Fruit fly (Drosophila melanogaster) whole organism, embryonic: ENCODE results near the gene CG14881.

ENCODE experiments used
- Abd-B ChIP-seq: fragments of 200-800 bp; sonication (Bioruptor generic); optimal IDR thresholded peaks from 2 replicates; lab custom pipeline; 2018; ENCODE audit warnings: missing biosample characterization, mild to moderate bottlenecking, missing genetic modification characterization, moderate library complexity
- Ada2b ChIP-seq: fragments of 200-800 bp; sonication (Bioruptor generic); IDR thresholded peaks from 2 replicates; pipeline ENCODE4 v1.3.6; 2022; ENCODE audit warnings: missing biosample characterization, missing genetic modification characterization
- Aef1 ChIP-seq: fragments of 200-800 bp; sonication (Bioruptor generic); IDR thresholded peaks from 3 replicates; pipeline ENCODE4 v1.3.6; 2022; ENCODE audit warnings: missing biosample characterization, missing genetic modification characterization
- Bgb ChIP-seq: fragments of 200-800 bp; sonication (Bioruptor generic); IDR thresholded peaks from 2 replicates; pipeline ENCODE4 v1.3.6; 2022; ENCODE audit warnings: missing biosample characterization, missing genetic modification characterization; ENCODE audit not compliant: partially characterized antibody
- C15 ChIP-seq: fragments of 200-800 bp; sonication (Bioruptor generic); IDR thresholded peaks from 3 replicates; pipeline ENCODE4 v1.3.6; 2022; ENCODE audit warnings: missing biosample characterization, missing genetic modification characterization
- CG10147 ChIP-seq: fragments of 200-800 bp; sonication (Bioruptor generic); optimal IDR thresholded peaks from 2 replicates; lab custom pipeline; 2019; ENCODE audit warnings: missing biosample characterization, mild to moderate bottlenecking, missing genetic modification characterization, moderate library complexity
- CG10321 ChIP-seq: fragments of 200-800 bp; sonication (Bioruptor generic); IDR thresholded peaks from 2 replicates; pipeline ENCODE4 v1.3.6; 2022; ENCODE audit warnings: missing biosample characterization, missing genetic modification characterization
- CG10979 ChIP-seq: fragments of 200-800 bp; sonication (Bioruptor generic); optimal IDR thresholded peaks from 2 replicates; lab custom pipeline; 2018; ENCODE audit warnings: missing biosample characterization, mild to moderate bottlenecking, missing genetic modification characterization, moderate library complexity
- CG11695 ChIP-seq: fragments of 200-800 bp; sonication (Bioruptor generic); IDR thresholded peaks from 3 replicates; pipeline ENCODE4 v1.3.6; 2022; ENCODE audit warnings: missing biosample characterization, missing genetic modification characterization
- CG14441 ChIP-seq: fragments of 200-800 bp; sonication (Bioruptor generic); IDR thresholded peaks from 2 replicates; pipeline ENCODE4 v1.3.6; 2022; ENCODE audit warnings: missing biosample characterization, missing genetic modification characterization
- CG14860 ChIP-seq: fragments of 200-800 bp; sonication (Bioruptor generic); IDR thresholded peaks from 3 replicates; pipeline ENCODE4 v1.3.6; 2022; ENCODE audit warnings: missing biosample characterization, missing genetic modification characterization; ENCODE audit not compliant: partially characterized antibody
- CG1602 ChIP-seq: fragments of 200-800 bp; sonication (Bioruptor generic); optimal IDR thresholded peaks from 3 replicates; lab custom pipeline; 2016; ENCODE audit warnings: missing biosample characterization, missing genetic modification characterization
- CG16779 ChIP-seq: fragments of 200-800 bp; sonication (Bioruptor generic); IDR thresholded peaks from 2 replicates; pipeline ENCODE4 v1.3.6; 2022; ENCODE audit warnings: missing biosample characterization, missing genetic modification characterization
- CG17328 ChIP-seq: fragments of 200-800 bp; sonication (Bioruptor generic); IDR thresholded peaks from 2 replicates; pipeline ENCODE4 v1.3.6; 2022; ENCODE audit warnings: missing biosample characterization, missing genetic modification characterization
- CG17568 ChIP-seq: fragments of 200-800 bp; sonication (Bioruptor generic); optimal IDR thresholded peaks from 2 replicates; lab custom pipeline; 2018; ENCODE audit warnings: missing biosample characterization, mild to moderate bottlenecking, missing genetic modification characterization, moderate library complexity
- CG18011 ChIP-seq: fragments of 200-800 bp; sonication (Bioruptor generic); optimal IDR thresholded peaks from 2 replicates; lab custom pipeline; 2017; ENCODE audit warnings: missing biosample characterization, missing genetic modification characterization, mild to moderate bottlenecking, moderate library complexity, missing genotype
- CG2678 ChIP-seq: fragments of 200-800 bp; sonication (Bioruptor generic); optimal IDR thresholded peaks from 3 replicates; lab custom pipeline; 2019; ENCODE audit warnings: missing biosample characterization, mild to moderate bottlenecking, missing genetic modification characterization, moderate library complexity
- CG3163 ChIP-seq: fragments of 200-800 bp; sonication (Bioruptor generic); optimal IDR thresholded peaks from 3 replicates; lab custom pipeline; 2016; ENCODE audit warnings: missing biosample characterization, missing genetic modification characterization
- CG33213 ChIP-seq: fragments of 200-800 bp; sonication (Bioruptor generic); optimal IDR thresholded peaks from 3 replicates; lab custom pipeline; 2016; ENCODE audit warnings: missing biosample characterization, missing genetic modification characterization
- CG6854 ChIP-seq: fragments of 200-800 bp; sonication (Bioruptor generic); optimal IDR thresholded peaks from 3 replicates; lab custom pipeline; 2017; ENCODE audit warnings: missing biosample characterization, mild to moderate bottlenecking, missing genetic modification characterization
- CG7372 ChIP-seq: fragments of 200-800 bp; sonication (Bioruptor generic); IDR thresholded peaks from 2 replicates; pipeline ENCODE4 v1.3.6; 2022; ENCODE audit warnings: missing biosample characterization, missing genetic modification characterization
- CG8924 ChIP-seq: fragments of 200-800 bp; optimal IDR thresholded peaks from 3 replicates; lab custom pipeline; 2019; ENCODE audit warnings: missing biosample characterization, mild to moderate bottlenecking, missing genetic modification characterization, moderate library complexity
- CG9797 ChIP-seq: fragments of 200-800 bp; sonication (Bioruptor generic); optimal IDR thresholded peaks from 3 replicates; lab custom pipeline; 2018; ENCODE audit warnings: missing biosample characterization, mild to moderate bottlenecking, missing genetic modification characterization
- CG9876 ChIP-seq: fragments of 200-800 bp; sonication (Bioruptor generic); optimal IDR thresholded peaks from 2 replicates; lab custom pipeline; 2016; ENCODE audit warnings: missing biosample characterization, missing genetic modification characterization
- CHES-1-like ChIP-seq: fragments of 200-800 bp; sonication (Bioruptor generic); optimal IDR thresholded peaks from 2 replicates; lab custom pipeline; 2016; ENCODE audit warnings: missing biosample characterization, missing genetic modification characterization
- D ChIP-seq, 2 experiments: fragments of 200-800 bp in 1 of 2; fragments of >200 bp in 1 of 2; sonication (Bioruptor generic) in 1 of 2; optimal IDR thresholded peaks; 2 replicates in 1 of 2; 3 replicates in 1 of 2; lab custom pipeline; 2017; ENCODE audit warnings: mild to moderate bottlenecking in 1 of 2, missing biosample characterization in 1 of 2, missing genetic modification characterization in 1 of 2, missing genetic modification reagents in 1 of 2
- Dek ChIP-seq: fragments of 200-800 bp; sonication (Bioruptor generic); optimal IDR thresholded peaks from 3 replicates; lab custom pipeline; 2019; ENCODE audit warnings: missing biosample characterization, mild to moderate bottlenecking, missing genetic modification characterization, moderate library complexity
- Doc3 ChIP-seq: fragments of 200-800 bp; sonication (Bioruptor generic); IDR thresholded peaks from 3 replicates; pipeline ENCODE4 v1.3.6; 2022; ENCODE audit warnings: missing biosample characterization, missing genetic modification characterization; ENCODE audit not compliant: partially characterized antibody
- H15 ChIP-seq: fragments of 200-800 bp; sonication (Bioruptor generic); IDR thresholded peaks from 3 replicates; pipeline ENCODE4 v1.3.6; 2022; ENCODE audit warnings: missing biosample characterization, missing genetic modification characterization
- MTF-1 ChIP-seq: fragments of 200-800 bp; sonication (Bioruptor generic); optimal IDR thresholded peaks from 2 replicates; lab custom pipeline; 2018; ENCODE audit warnings: missing biosample characterization, mild to moderate bottlenecking, missing genetic modification characterization, borderline replicate concordance
- Mes4 ChIP-seq: fragments of 200-800 bp; sonication (Bioruptor generic); optimal IDR thresholded peaks from 2 replicates; lab custom pipeline; 2016; ENCODE audit warnings: missing biosample characterization, missing genetic modification characterization
- NC2α ChIP-seq: fragments of 200-800 bp; sonication (Bioruptor generic); optimal IDR thresholded peaks from 2 replicates; lab custom pipeline; 2016; ENCODE audit warnings: missing biosample characterization, missing genetic modification characterization
- Opbp ChIP-seq: fragments of 200-800 bp; sonication (Bioruptor generic); IDR thresholded peaks from 3 replicates; pipeline ENCODE4 v1.3.6; 2022; ENCODE audit warnings: missing biosample characterization, missing genetic modification characterization; ENCODE audit not compliant: partially characterized antibody
- PHDP ChIP-seq: fragments of 200-800 bp; sonication (Bioruptor generic); optimal IDR thresholded peaks from 3 replicates; lab custom pipeline; 2018; ENCODE audit warnings: missing biosample characterization, mild to moderate bottlenecking, missing genetic modification characterization, moderate library complexity
- Poxn ChIP-seq: fragments of 200-800 bp; sonication (Bioruptor generic); IDR thresholded peaks from 2 replicates; pipeline ENCODE4 v1.3.6; 2022; ENCODE audit warnings: missing biosample characterization, missing genetic modification characterization
- Ptx1 ChIP-seq: fragments of 200-800 bp; sonication (Bioruptor generic); IDR thresholded peaks from 2 replicates; pipeline ENCODE4 v1.3.6; 2022; ENCODE audit warnings: missing biosample characterization, missing genetic modification characterization
- cg ChIP-seq: fragments of 200-800 bp; sonication (Bioruptor generic); optimal IDR thresholded peaks from 3 replicates; lab custom pipeline; 2019; ENCODE audit warnings: missing biosample characterization, mild to moderate bottlenecking, missing genetic modification characterization, moderate library complexity
- dan ChIP-seq: fragments of 200-800 bp; sonication (Bioruptor generic); IDR thresholded peaks from 2 replicates; pipeline ENCODE4 v1.3.6; 2022; ENCODE audit warnings: missing biosample characterization, missing genetic modification characterization
- dpn ChIP-seq, 2 experiments: fragments of 200-800 bp; sonication (Bioruptor generic); optimal IDR thresholded peaks; 3 replicates each; lab custom pipeline; 2016; ENCODE audit warnings: missing biosample characterization in 2 of 2, missing genetic modification characterization in 2 of 2
- ewg ChIP-seq: fragments of 200-800 bp; sonication (Bioruptor generic); optimal IDR thresholded peaks from 3 replicates; lab custom pipeline; 2017; ENCODE audit warnings: mild to moderate bottlenecking, missing biosample characterization, missing genetic modification reagents, missing genetic modification characterization
- gsb ChIP-seq: fragments of 200-800 bp; sonication (Bioruptor generic); IDR thresholded peaks from 2 replicates; pipeline ENCODE4 v1.3.6; 2022; ENCODE audit warnings: missing biosample characterization, missing genetic modification characterization
- lola ChIP-seq, 3 experiments: fragments of >200 bp in 2 of 3; fragments of 200-800 bp in 1 of 3; sonication (Bioruptor generic) in 1 of 3; optimal IDR thresholded peaks; 2 replicates each; lab custom pipeline; 2017 to 2019; ENCODE audit warnings: missing biosample characterization in 3 of 3, missing genetic modification characterization in 3 of 3, mild to moderate bottlenecking in 1 of 3, moderate library complexity in 1 of 3
- nerfin-2 ChIP-seq: fragments of 200-800 bp; sonication (Bioruptor generic); IDR thresholded peaks from 2 replicates; pipeline ENCODE4 v1.3.6; 2022; ENCODE audit warnings: missing biosample characterization, missing genetic modification characterization; ENCODE audit not compliant: partially characterized antibody
- odd ChIP-seq: fragments of 200-800 bp; sonication (Bioruptor generic); optimal IDR thresholded peaks from 2 replicates; lab custom pipeline; 2017; ENCODE audit warnings: missing biosample characterization, mild to moderate bottlenecking, missing genetic modification characterization
- prd ChIP-seq, 3 experiments: fragments of >200 bp in 2 of 3; fragments of 200-800 bp in 1 of 3; sonication (Bioruptor generic) in 1 of 3; optimal IDR thresholded peaks in 2 of 3; IDR thresholded peaks in 1 of 3; 2 replicates in 2 of 3; 3 replicates in 1 of 3; pipeline versions ENCODE4 v1.3.6 to Lab custom; 2017 to 2022; ENCODE audit warnings: missing biosample characterization in 1 of 3, missing genetic modification characterization in 1 of 3
- repo ChIP-seq: fragments of 200-800 bp; sonication (Bioruptor generic); optimal IDR thresholded peaks from 2 replicates; lab custom pipeline; 2016; ENCODE audit warnings: missing biosample characterization, missing genetic modification characterization
- stc ChIP-seq: fragments of 200-800 bp; sonication (Bioruptor generic); IDR thresholded peaks from 2 replicates; pipeline ENCODE4 v1.3.6; 2022; ENCODE audit warnings: missing biosample characterization, missing genetic modification characterization
- toy ChIP-seq: fragments of 200-800 bp; sonication (Bioruptor generic); IDR thresholded peaks from 2 replicates; pipeline ENCODE4 v1.3.6; 2022; ENCODE audit warnings: missing biosample characterization, missing genetic modification characterization
- twi ChIP-seq: fragments of 200-800 bp; optimal IDR thresholded peaks from 2 replicates; lab custom pipeline; 2019; ENCODE audit warnings: missing biosample characterization, mild to moderate bottlenecking, missing genetic modification characterization, moderate library complexity
- zen2 ChIP-seq: fragments of 200-800 bp; sonication (Bioruptor generic); IDR thresholded peaks from 3 replicates; pipeline ENCODE4 v1.3.6; 2022; ENCODE audit warnings: missing biosample characterization, missing genetic modification characterization; ENCODE audit not compliant: partially characterized antibody

CG14881 gene

DNA sequence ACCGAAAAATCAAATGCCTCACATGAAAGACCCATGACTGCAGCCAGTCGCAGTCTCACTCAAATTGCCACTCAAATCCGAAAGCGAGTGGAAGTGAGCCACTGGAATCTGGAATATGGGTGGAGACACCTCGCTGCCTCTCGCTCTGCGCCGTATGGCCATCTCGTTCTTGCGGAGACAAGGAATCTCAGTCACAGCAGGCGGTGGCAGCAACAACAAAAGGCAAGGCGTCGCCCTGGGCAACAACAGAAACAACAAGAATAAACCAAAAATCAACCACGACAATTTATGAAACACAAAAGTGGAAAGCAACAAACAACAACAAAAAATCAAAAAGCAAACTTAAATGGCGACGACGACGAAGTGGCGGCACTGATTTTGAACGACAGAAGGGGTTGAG lies 11.4 kb upstream of the CG14881 start (continued):
- no peak for TF ChIP-seq CG1602 (GFP tag; lab: Kevin White, UChicago)
- no peak for TF ChIP-seq C15 (GFP tag; lab: Robert Waterston, UW)
- TF ChIP-seq CG10321, result peak; percentile 92
- peak; percentile 10 for TF ChIP-seq twi (tag; lab: Kevin White, UChicago)
- TF ChIP-seq Doc3 (GFP tag; lab: Robert Waterston, UW), result no peak
- TF ChIP-seq dan (GFP tag; lab: Robert Waterston, UW), result no peak
- TF ChIP-seq CG10147 (GFP tag; lab: Kevin White, UChicago), result no peak
- TF ChIP-seq CG18011 (GFP tag; lab: Kevin White, UChicago), result no peak
- TF ChIP-seq CG2678 (tag; lab: Kevin White, UChicago), result no peak
- no peak for TF ChIP-seq CG14860
- no peak for TF ChIP-seq CG17328
- peak; percentile 27 for TF ChIP-seq cg (GFP tag; lab: Kevin White, UChicago)
- TF ChIP-seq Mes4 (GFP tag; lab: Kevin White, UChicago), result no peak
- TF ChIP-seq toy (GFP tag; lab: Robert Waterston, UW), result no peak
- no peak for TF ChIP-seq CG10979
- TF ChIP-seq CG7372 (GFP tag; lab: Robert Waterston, UW), result no peak
- no peak for TF ChIP-seq CG33213 (GFP tag; lab: Kevin White, UChicago)
- TF ChIP-seq CG9797, result no peak
- TF ChIP-seq MTF-1 (GFP tag; lab: Kevin White, UChicago), result no peak
- no peak for TF ChIP-seq zen2 (GFP tag; lab: Robert Waterston, UW)
- TF ChIP-seq Aef1 (GFP tag; lab: Robert Waterston, UW), result no peak
- TF ChIP-seq CG17568, result no peak
- no peak for TF ChIP-seq Abd-B (GFP tag; lab: Kevin White, UChicago)
- no peak for TF ChIP-seq stc
- no peak for TF ChIP-seq PHDP (tag; lab: Kevin White, UChicago)
- TF ChIP-seq Opbp (GFP tag; lab: Robert Waterston, UW), result 0 out of 3 replicates have a peak, but pooled peaks have one; percentile 30
- TF ChIP-seq CHES-1-like, result no peak
- TF ChIP-seq CG9876, result no peak
- TF ChIP-seq Poxn (GFP tag; lab: Robert Waterston, UW), result no peak
- TF ChIP-seq ewg (GFP tag; lab: Kevin White, UChicago), result peak; percentile 36
- TF ChIP-seq H15, result no peak
- no peak for TF ChIP-seq CG6854
- no peak for TF ChIP-seq repo (GFP tag; lab: Kevin White, UChicago)
- TF ChIP-seq dpn (GFP tag; optimal IDR thresholded peaks at IDR 0.05; lab: Kevin White, UChicago), result no peak
- no peak for TF ChIP-seq CG3163
- TF ChIP-seq gsb (GFP tag; lab: Robert Waterston, UW), result no peak
- peak; percentile 35; the same call in 1 of the 2 replicates for TF ChIP-seq Bgb (GFP tag; lab: Robert Waterston, UW)
- TF ChIP-seq nerfin-2 (GFP tag; lab: Robert Waterston, UW), result no peak
- TF ChIP-seq NC2α (GFP tag; lab: Kevin White, UChicago), result no peak
- no peak for TF ChIP-seq lola (GFP tag; optimal IDR thresholded peaks at IDR 0.05; lab: Kevin White, UChicago)
- no peak for TF ChIP-seq odd (GFP tag; lab: Kevin White, UChicago)
- no peak for TF ChIP-seq CG16779 (GFP tag; lab: Robert Waterston, UW)
- no peak for TF ChIP-seq D (optimal IDR thresholded peaks at IDR 0.05; lab: Kevin White, UChicago)
- peak; percentile 53 for TF ChIP-seq D (GFP tag; optimal IDR thresholded peaks at IDR 0.05; lab: Kevin White, UChicago)
- peak; percentile 23 for TF ChIP-seq CG8924 (tag; lab: Kevin White, UChicago)
- TF ChIP-seq Ada2b (GFP tag; lab: Robert Waterston, UW), result no peak
- no peak for TF ChIP-seq CG11695 (GFP tag; lab: Robert Waterston, UW)
- no peak for TF ChIP-seq CG14441
- no peak for TF ChIP-seq Dek
- no peak for TF ChIP-seq prd (optimal IDR thresholded peaks at IDR 0.05; lab: Kevin White, UChicago)
- TF ChIP-seq prd (GFP tag; IDR thresholded peaks at IDR 0.05; lab: Robert Waterston, UW), result no peak
- no peak for TF ChIP-seq Ptx1 (GFP tag; lab: Robert Waterston, UW)
